Fruit fly (Drosophila melanogaster) whole organism, adult: ENCODE measurements around the gene Usp39.

Experiments used
- CG11617 ChIP-seq: fragments of 200-800 bp; sonication (Bioruptor generic); optimal IDR thresholded peaks from 2 replicates; lab custom pipeline; 2017; ENCODE audit warnings: mild to moderate bottlenecking, missing biosample characterization, missing genetic modification reagents, missing genetic modification characterization
- CG12768 ChIP-seq: fragments of 200-800 bp; sonication (Bioruptor generic); optimal IDR thresholded peaks from 2 replicates; lab custom pipeline; 2017; ENCODE audit warnings: missing biosample characterization, missing genetic modification characterization, mild to moderate bottlenecking, moderate library complexity, missing genetic modification reagents
- CG14711 ChIP-seq: fragments of 200-800 bp; sonication (Bioruptor generic); optimal IDR thresholded peaks from 2 replicates; lab custom pipeline; 2018; ENCODE audit warnings: missing biosample characterization, mild to moderate bottlenecking, missing genetic modification characterization, moderate library complexity
- CG1620 ChIP-seq: fragments of 200-800 bp; sonication (Bioruptor generic); optimal IDR thresholded peaks from 2 replicates; lab custom pipeline; 2016; ENCODE audit warnings: missing biosample characterization, missing genetic modification characterization
- CG33017 ChIP-seq: fragments of 200-800 bp; sonication (Bioruptor generic); optimal IDR thresholded peaks from 2 replicates; lab custom pipeline; 2018; ENCODE audit warnings: missing biosample characterization, mild to moderate bottlenecking, missing genetic modification characterization, moderate library complexity
- CG5204 ChIP-seq: fragments of 200-800 bp; sonication (Bioruptor generic); optimal IDR thresholded peaks from 2 replicates; lab custom pipeline; 2016; ENCODE audit warnings: missing biosample characterization, missing genetic modification characterization
- CG7045 ChIP-seq: fragments of 200-800 bp; sonication (Bioruptor generic); optimal IDR thresholded peaks from 2 replicates; lab custom pipeline; 2017; ENCODE audit warnings: missing biosample characterization, mild to moderate bottlenecking, missing genetic modification characterization
- CG7101 ChIP-seq: fragments of 200-800 bp; sonication (Bioruptor generic); optimal IDR thresholded peaks from 2 replicates; lab custom pipeline; 2018; ENCODE audit warnings: missing biosample characterization, mild to moderate bottlenecking, missing genetic modification characterization, moderate library complexity
- Clk ChIP-seq: fragments of 200-800 bp; sonication (Bioruptor generic); optimal IDR thresholded peaks from 2 replicates; lab custom pipeline; 2017; ENCODE audit warnings: missing biosample characterization, missing genetic modification characterization
- Crg-1 ChIP-seq: fragments of 200-800 bp; sonication (Bioruptor generic); optimal IDR thresholded peaks from 2 replicates; lab custom pipeline; 2016; ENCODE audit warnings: missing biosample characterization, missing genetic modification characterization
- Hr96 ChIP-seq: fragments of 200-800 bp; sonication (Bioruptor generic); optimal IDR thresholded peaks from 2 replicates; lab custom pipeline; 2016; ENCODE audit warnings: missing biosample characterization, missing genetic modification characterization
- Mnt ChIP-seq: fragments of 200-800 bp; sonication (Bioruptor generic); optimal IDR thresholded peaks from 2 replicates; lab custom pipeline; 2016; ENCODE audit warnings: missing biosample characterization, mild to moderate bottlenecking, missing genetic modification characterization
- bab1 ChIP-seq: fragments of 200-800 bp; sonication (Bioruptor generic); optimal IDR thresholded peaks from 3 replicates; lab custom pipeline; 2019; ENCODE audit warnings: missing biosample characterization, mild to moderate bottlenecking, missing genetic modification characterization, moderate library complexity
- cic ChIP-seq: fragments of 200-800 bp; sonication (Bioruptor generic); optimal IDR thresholded peaks from 2 replicates; lab custom pipeline; 2017; ENCODE audit warnings: missing biosample characterization, mild to moderate bottlenecking, missing genetic modification characterization, moderate library complexity
- cnc ChIP-seq, 2 experiments: fragments of >200 bp; optimal IDR thresholded peaks; 2 replicates each; lab custom pipeline; 2017
- kay ChIP-seq: fragments of 200-800 bp; sonication (Bioruptor generic); peaks from one replicate; lab custom pipeline; 2016; ENCODE audit warnings: missing biosample characterization, missing genetic modification characterization, borderline replicate concordance
- ovo ChIP-seq: fragments of 200-800 bp; sonication (Bioruptor generic); optimal IDR thresholded peaks from 2 replicates; lab custom pipeline; 2016; ENCODE audit warnings: missing biosample characterization, missing genetic modification characterization
- pad ChIP-seq: fragments of 200-800 bp; sonication (Bioruptor generic); optimal IDR thresholded peaks from 3 replicates; lab custom pipeline; 2017; ENCODE audit warnings: missing biosample characterization, missing genetic modification characterization, mild to moderate bottlenecking, moderate library complexity, missing genetic modification reagents
- tj ChIP-seq: fragments of 200-800 bp; sonication (Bioruptor generic); optimal IDR thresholded peaks from 3 replicates; lab custom pipeline; 2017; ENCODE audit warnings: missing biosample characterization, mild to moderate bottlenecking, missing genetic modification characterization, moderate library complexity
- toe ChIP-seq: fragments of 200-800 bp; sonication (Bioruptor generic); optimal IDR thresholded peaks from 2 replicates; lab custom pipeline; 2016; ENCODE audit warnings: missing biosample characterization, missing genetic modification characterization

Usp39 gene

DNA sequence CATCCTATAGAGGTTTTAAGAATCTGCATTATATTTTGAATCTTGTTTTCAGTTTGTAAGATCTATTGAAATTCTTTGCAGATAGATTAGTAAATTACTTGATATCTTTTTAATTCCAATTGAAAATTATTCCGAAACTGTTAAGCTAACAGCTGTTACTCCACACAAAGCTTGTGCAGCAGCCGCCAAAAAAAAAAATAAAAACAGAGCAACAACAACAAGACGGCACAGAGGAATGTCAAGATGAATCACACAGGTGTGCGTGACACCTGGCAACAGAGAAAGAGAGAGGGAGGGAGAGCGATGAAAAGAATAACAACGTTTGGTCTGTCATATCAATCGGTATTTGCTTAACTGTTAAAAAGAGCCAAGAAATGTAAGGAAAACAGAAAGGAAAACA is 23.0 kb upstream of the Usp39 start:
- TF ChIP-seq Hr96 (GFP tag; lab: Kevin White, UChicago) (no peak), cnc (optimal IDR thresholded peaks at IDR 0.05; lab: Kevin White, UChicago) (no peak), tj (GFP tag; lab: Kevin White, UChicago) (no peak), CG7101 (tag; lab: Kevin White, UChicago) (peak; percentile 23)

DNA sequence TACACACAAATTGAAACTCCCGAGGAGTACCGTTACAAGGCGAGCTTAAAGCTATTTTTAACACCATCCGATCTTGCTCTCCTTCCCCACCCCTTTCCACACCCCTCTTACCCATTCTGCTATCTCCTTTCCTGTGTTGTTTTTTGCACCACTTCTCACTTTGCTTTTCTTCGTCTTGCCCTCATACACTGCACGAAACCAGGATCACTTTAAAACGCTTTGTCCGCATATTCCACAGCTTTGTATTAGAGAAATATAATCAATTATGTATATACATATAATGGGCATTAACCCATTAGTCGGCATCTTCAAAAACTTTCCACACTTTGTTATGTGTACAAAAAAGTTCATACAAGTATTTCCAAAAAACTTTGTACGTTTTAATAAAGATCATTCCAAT is 22.5 kb upstream of the Usp39 start:
- TF ChIP-seq kay (GFP tag; lab: Kevin White, UChicago) (peak; percentile 79), ovo (GFP tag; lab: Kevin White, UChicago) (peak; percentile 86), cic (GFP tag; lab: Kevin White, UChicago) (no peak), bab1 (GFP tag; lab: Kevin White, UChicago) (no peak), tj (GFP tag; lab: Kevin White, UChicago) (no peak), Mnt (no peak), CG11617 (no peak), CG7101 (tag; lab: Kevin White, UChicago) (no peak), pad (peak; percentile 43), CG12768 (GFP tag; lab: Kevin White, UChicago) (no peak)

dm6 chrX:18836315-18836714 is 21.7 kb upstream of the Usp39 start:
- peak; percentile 61 for TF ChIP-seq cic (GFP tag; lab: Kevin White, UChicago)
- TF ChIP-seq tj (GFP tag; lab: Kevin White, UChicago): no peak

DNA sequence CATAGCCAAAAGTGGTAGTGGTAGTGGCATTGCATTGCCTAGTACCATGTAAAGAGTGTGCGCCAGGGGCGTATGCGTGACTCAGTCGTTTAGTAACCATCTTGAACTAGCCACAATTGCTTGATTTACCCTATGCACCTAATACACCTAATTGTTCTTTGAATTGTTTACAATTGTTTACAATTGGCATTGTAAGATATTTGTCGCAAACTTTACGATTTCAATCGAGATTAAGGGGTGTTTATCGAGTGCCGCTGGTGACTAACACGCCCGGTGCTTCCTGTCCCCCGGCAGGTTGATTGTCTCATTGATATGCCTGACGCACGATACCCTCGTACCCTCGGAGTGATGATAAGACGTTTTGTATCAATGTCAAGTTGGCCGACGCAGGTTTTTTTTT is 21.0 kb upstream of the Usp39 start:
- TF ChIP-seq toe (GFP tag; lab: Kevin White, UChicago) (no peak), CG7101 (tag; lab: Kevin White, UChicago) (peak; percentile 58), pad (no peak), Hr96 (GFP tag; lab: Kevin White, UChicago) (peak; percentile 36), Crg-1 (no peak), Mnt (peak; percentile 8), CG12768 (GFP tag; lab: Kevin White, UChicago) (no peak), CG11617 (peak; percentile 46), CG1620 (GFP tag; lab: Kevin White, UChicago) (no peak), CG5204 (GFP tag; lab: Kevin White, UChicago) (no peak), kay (GFP tag; lab: Kevin White, UChicago) (peak; percentile 54), Clk (GFP tag; lab: Kevin White, UChicago) (no peak), tj (GFP tag; lab: Kevin White, UChicago) (peak; percentile 30), CG7045 (GFP tag; lab: Kevin White, UChicago) (no peak), ovo (GFP tag; lab: Kevin White, UChicago) (no peak), CG14711 (tag; lab: Kevin White, UChicago) (no peak), bab1 (GFP tag; lab: Kevin White, UChicago) (no peak), cic (GFP tag; lab: Kevin White, UChicago) (peak; percentile 59), cnc (optimal IDR thresholded peaks at IDR 0.05; lab: Kevin White, UChicago) (no peak), CG33017 (tag; lab: Kevin White, UChicago) (no peak)

- no peak for TF ChIP-seq bab1 (GFP tag; lab: Kevin White, UChicago)
- no peak for TF ChIP-seq Clk (GFP tag; lab: Kevin White, UChicago)
- TF ChIP-seq CG11617: no peak
- TF ChIP-seq pad: no peak
- no peak for TF ChIP-seq CG12768 (GFP tag; lab: Kevin White, UChicago)
- TF ChIP-seq cic (GFP tag; lab: Kevin White, UChicago): no peak
- TF ChIP-seq Crg-1: no peak
- no peak for TF ChIP-seq toe (GFP tag; lab: Kevin White, UChicago)
- no peak for TF ChIP-seq CG33017 (tag; lab: Kevin White, UChicago)
- TF ChIP-seq Hr96 (GFP tag; lab: Kevin White, UChicago): no peak
- TF ChIP-seq CG7045 (GFP tag; lab: Kevin White, UChicago): no peak
- no peak for TF ChIP-seq CG7101 (tag; lab: Kevin White, UChicago)
- no peak for TF ChIP-seq Mnt
- TF ChIP-seq tj (GFP tag; lab: Kevin White, UChicago): no peak
- TF ChIP-seq CG14711 (tag; lab: Kevin White, UChicago): no peak
- TF ChIP-seq CG1620 (GFP tag; lab: Kevin White, UChicago): no peak
- no peak for TF ChIP-seq CG5204 (GFP tag; lab: Kevin White, UChicago)
These were observed 19.5 kb upstream of the Usp39 start for dm6 chrX:18838470-18838869.

DNA sequence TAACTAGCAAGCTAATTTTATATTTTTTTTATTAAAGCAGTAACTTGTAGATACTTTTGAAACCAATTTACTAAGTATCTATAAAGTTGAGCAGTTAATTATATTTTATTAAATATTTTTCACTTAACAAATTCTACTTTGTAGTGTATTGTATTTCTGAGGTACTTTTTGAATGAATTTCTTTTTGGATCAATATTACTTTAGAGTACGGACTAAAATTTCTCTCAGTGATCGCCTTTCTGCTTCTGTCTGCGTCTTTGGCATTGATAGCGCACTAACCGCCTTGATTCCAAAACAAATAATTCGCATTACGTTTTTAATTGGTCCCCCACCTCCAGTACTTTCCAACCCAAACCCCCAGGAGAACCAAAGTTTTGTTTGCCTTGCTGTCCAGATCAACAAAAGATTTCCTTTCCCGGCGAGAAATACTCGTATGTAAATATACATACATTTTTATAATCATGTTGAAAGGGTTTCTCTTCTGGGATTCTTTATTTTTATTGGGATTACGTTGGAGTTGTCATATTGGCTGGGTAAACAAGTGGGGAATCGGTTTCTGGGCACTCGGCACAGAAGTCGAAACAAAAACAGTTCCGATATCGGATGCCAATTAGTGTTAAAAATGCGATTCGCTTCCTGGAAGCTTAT is 18.9 kb upstream of the Usp39 start:
- TF ChIP-seq CG11617 (no peak), toe (GFP tag; lab: Kevin White, UChicago) (no peak), tj (GFP tag; lab: Kevin White, UChicago) (no peak), cnc (optimal IDR thresholded peaks at IDR 0.05; lab: Kevin White, UChicago) (no peak)
